Fruit fly (Drosophila melanogaster): ENCODE measurements around the gene ppk14.

DNA sequence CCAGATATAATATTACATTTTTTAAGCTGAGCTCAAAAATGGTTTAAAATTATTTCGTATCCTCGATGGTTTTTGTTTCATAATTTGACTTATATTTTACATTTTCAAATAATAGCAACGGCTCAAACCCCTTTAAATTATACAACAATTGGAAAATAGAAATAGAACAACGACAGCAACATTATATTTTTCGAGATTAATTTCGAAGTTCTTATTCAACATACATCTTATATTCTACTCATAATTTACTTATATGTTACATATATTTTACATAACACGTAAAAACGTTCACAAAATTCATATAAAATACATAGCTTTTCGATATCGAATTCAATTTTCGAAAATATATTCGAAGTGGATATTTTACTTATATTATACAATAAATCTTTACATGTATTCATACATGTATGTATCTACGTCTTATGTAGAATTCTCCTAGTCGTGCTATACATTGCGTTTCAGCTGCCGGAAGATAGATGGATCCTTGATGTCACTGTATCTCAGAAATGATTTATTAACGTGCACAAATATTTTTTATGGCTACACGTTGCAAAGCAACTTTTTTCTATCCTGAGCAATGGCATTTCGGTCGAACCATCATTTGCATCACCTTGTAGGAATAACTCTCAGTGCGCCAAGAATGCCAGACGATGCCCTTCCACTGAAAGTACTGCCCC is 2.1 kb downstream of the ppk14 start:
- TF ChIP-seq h (optimal IDR thresholded peaks at IDR 0.05) = no peak
- TF ChIP-seq ttk (optimal IDR thresholded peaks at IDR 0.05) = no peak
- TF ChIP-seq psq (optimal IDR thresholded peaks at IDR 0.05) = no peak
- TF ChIP-seq Sin3A (optimal IDR thresholded peaks at IDR 0.05) = no peak
- no peak for TF ChIP-seq Myc (optimal IDR thresholded peaks at IDR 0.05)
- no peak for TF ChIP-seq insv (optimal IDR thresholded peaks at IDR 0.05)

Measured in Kc167 (cell line).